Worm (Caenorhabditis elegans): ENCODE results near the gene rike-1.

- TF ChIP-seq blmp-1 (tag; optimal IDR thresholded peaks at IDR 0.05; ENCODE audit: insufficient read depth) (no peak), lin-13 (GFP tag; optimal IDR thresholded peaks at IDR 0.05) (no peak), unc-55 (GFP tag; optimal IDR thresholded peaks at IDR 0.05) (no peak), lsy-2 (tag; optimal IDR thresholded peaks at IDR 0.05) (no peak), unc-62 (GFP tag; optimal IDR thresholded peaks at IDR 0.05) (no peak), zag-1 (tag; optimal IDR thresholded peaks at IDR 0.05) (no peak), skn-1 (tag; optimal IDR thresholded peaks at IDR 0.05) (peak; percentile 47), crh-2 (tag; optimal IDR thresholded peaks at IDR 0.05) (no peak), nhr-23 (tag; optimal IDR thresholded peaks at IDR 0.05) (no peak), egl-27 (tag; optimal IDR thresholded peaks at IDR 0.05) (no peak), mdl-1 (tag; optimal IDR thresholded peaks at IDR 0.05) (no peak)
Observed at ce11 chrV:14503065-14503464, 42.6 kb downstream of the rike-1 start.

Data from whole organism, L2 larva.